Worm (Caenorhabditis elegans) whole organism, L2 larva: ENCODE measurements around the gene T10B5.3.

Experiments
- C34F6.9 ChIP-seq: fragments of 150-350 bp; optimal IDR thresholded peaks from 2 replicates; lab custom pipeline; 2014; ENCODE audit warnings: missing biosample characterization, missing genetic modification characterization
- F13H6.1 ChIP-seq: sonication (generic microtip); optimal IDR thresholded peaks from 2 replicates; lab custom pipeline; 2016; ENCODE audit warnings: missing genetic modification characterization, missing compliant biosample characterization
- Y55F3AM.14 ChIP-seq: fragments of 200-800 bp; sonication (Bioruptor generic); optimal IDR thresholded peaks from 2 replicates; lab custom pipeline; 2018; ENCODE audit warnings: mild to moderate bottlenecking, missing genetic modification characterization, missing compliant biosample characterization
- ZK546.5 ChIP-seq: sonication (generic microtip); optimal IDR thresholded peaks from 2 replicates; lab custom pipeline; 2017; ENCODE audit warnings: missing biosample characterization, missing genetic modification characterization
- alr-1 ChIP-seq: fragments of 150-350 bp; optimal IDR thresholded peaks from 2 replicates; lab custom pipeline; 2014; ENCODE audit warnings: missing biosample characterization, missing genetic modification characterization
- aly-2 ChIP-seq: fragments of 150-350 bp; optimal IDR thresholded peaks from 2 replicates; lab custom pipeline; 2014; ENCODE audit warnings: missing biosample characterization, missing genetic modification characterization
- ama-1 ChIP-seq: fragments of 150-350 bp; optimal IDR thresholded peaks from 2 replicates; lab custom pipeline; 2018; ENCODE audit warnings: inconsistent platforms
- blmp-1 ChIP-seq: sonication (generic microtip); optimal IDR thresholded peaks from 2 replicates; lab custom pipeline; 2017; ENCODE audit warnings: missing genetic modification characterization, mild to moderate bottlenecking, missing compliant biosample characterization, antibody characterized with exemption, moderate library complexity; ENCODE audit not compliant: insufficient read depth
- ceh-82 ChIP-seq: fragments of 150-350 bp; optimal IDR thresholded peaks from 2 replicates; lab custom pipeline; 2014; ENCODE audit warnings: missing biosample characterization, missing genetic modification characterization
- crh-2 ChIP-seq: sonication (generic microtip); optimal IDR thresholded peaks from 2 replicates; lab custom pipeline; 2017; ENCODE audit warnings: missing biosample characterization, missing genetic modification characterization
- egl-27 ChIP-seq: sonication (generic microtip); optimal IDR thresholded peaks from 3 replicates; lab custom pipeline; 2017; ENCODE audit warnings: missing biosample characterization, missing genetic modification reagents, missing genetic modification characterization
- elt-1 ChIP-seq: fragments of 150-350 bp; optimal IDR thresholded peaks from 2 replicates; lab custom pipeline; 2014; ENCODE audit warnings: missing biosample characterization, missing genetic modification characterization
- elt-3 ChIP-seq: sonication (generic microtip); optimal IDR thresholded peaks from 2 replicates; lab custom pipeline; 2017; ENCODE audit warnings: missing biosample characterization, missing genetic modification characterization
- gmeb-1 ChIP-seq: fragments of 150-350 bp; optimal IDR thresholded peaks from 2 replicates; lab custom pipeline; 2014; ENCODE audit warnings: missing biosample characterization, missing genetic modification characterization
- lin-11 ChIP-seq: fragments of 150-350 bp; sonication (generic microtip); optimal IDR thresholded peaks from 2 replicates; lab custom pipeline; 2014; ENCODE audit warnings: missing biosample characterization, missing genetic modification characterization, inconsistent platforms, mixed read lengths
- lin-13 ChIP-seq: fragments of 150-350 bp; optimal IDR thresholded peaks from 2 replicates; lab custom pipeline; 2014; ENCODE audit warnings: missing biosample characterization, missing genetic modification reagents, missing genetic modification characterization
- lsy-2 ChIP-seq, 2 experiments: fragments of 150-350 bp in 1 of 2; sonication (generic microtip) in 1 of 2; optimal IDR thresholded peaks; 2 replicates each; lab custom pipeline; 2014 to 2017; ENCODE audit warnings: missing biosample characterization in 2 of 2, missing genetic modification characterization in 2 of 2
- mab-5 ChIP-seq: fragments of 150-350 bp; optimal IDR thresholded peaks from 2 replicates; lab custom pipeline; 2014; ENCODE audit warnings: missing biosample characterization, missing genetic modification characterization
- mbf-1 ChIP-seq: sonication (generic microtip); optimal IDR thresholded peaks from 2 replicates; lab custom pipeline; 2017; ENCODE audit warnings: missing biosample characterization, missing genetic modification characterization
- mdl-1 ChIP-seq, 2 experiments: fragments of 150-350 bp in 1 of 2; sonication (generic microtip) in 1 of 2; optimal IDR thresholded peaks; 2 replicates each; lab custom pipeline; 2017; ENCODE audit warnings: missing biosample characterization in 2 of 2, missing genetic modification characterization in 2 of 2
- nhr-10 ChIP-seq: sonication (generic microtip); optimal IDR thresholded peaks from 2 replicates; lab custom pipeline; 2017; ENCODE audit warnings: missing biosample characterization, missing genetic modification characterization
- nhr-11 ChIP-seq: fragments of 150-350 bp; optimal IDR thresholded peaks from 2 replicates; lab custom pipeline; 2014; ENCODE audit warnings: missing biosample characterization, missing genetic modification characterization
- nhr-12 ChIP-seq: fragments of 150-350 bp; optimal IDR thresholded peaks from 2 replicates; lab custom pipeline; 2014; ENCODE audit warnings: missing biosample characterization, missing genetic modification characterization
- nhr-129 ChIP-seq: fragments of 150-350 bp; optimal IDR thresholded peaks from 2 replicates; lab custom pipeline; 2014; ENCODE audit warnings: missing biosample characterization, missing genetic modification characterization
- nhr-21 ChIP-seq: fragments of 150-350 bp; optimal IDR thresholded peaks from 2 replicates; lab custom pipeline; 2014; ENCODE audit warnings: missing biosample characterization, missing genetic modification characterization
- nhr-23 ChIP-seq: fragments of 150-350 bp; optimal IDR thresholded peaks from 2 replicates; lab custom pipeline; 2014; ENCODE audit warnings: missing biosample characterization, missing genetic modification reagents, missing genetic modification characterization
- nhr-237 ChIP-seq: fragments of 150-350 bp; optimal IDR thresholded peaks from 2 replicates; lab custom pipeline; 2014; ENCODE audit warnings: missing biosample characterization, missing genetic modification characterization
- nhr-25 ChIP-seq: fragments of 150-350 bp; sonication (generic microtip); optimal IDR thresholded peaks from 3 replicates; lab custom pipeline; 2014; ENCODE audit warnings: missing biosample characterization, missing genetic modification characterization
- nhr-6 ChIP-seq: fragments of 150-350 bp; optimal IDR thresholded peaks from 2 replicates; lab custom pipeline; 2014; ENCODE audit warnings: missing biosample characterization, missing genetic modification characterization
- nhr-77 ChIP-seq: fragments of 150-350 bp; optimal IDR thresholded peaks from 2 replicates; lab custom pipeline; 2014; ENCODE audit warnings: missing biosample characterization, missing genetic modification characterization
- skn-1 ChIP-seq: sonication (generic microtip); optimal IDR thresholded peaks from 2 replicates; lab custom pipeline; 2017; ENCODE audit warnings: missing biosample characterization, missing genetic modification characterization
- sma-9 ChIP-seq, 2 experiments: fragments of 150-350 bp in 1 of 2; sonication (generic microtip) in 1 of 2; optimal IDR thresholded peaks; 2 replicates each; lab custom pipeline; 2014 to 2016; ENCODE audit warnings: missing genetic modification characterization in 2 of 2, mild to moderate bottlenecking in 1 of 2, missing biosample characterization in 1 of 2, missing compliant biosample characterization in 1 of 2, missing genetic modification reagents in 1 of 2, moderate library complexity in 1 of 2
- snpc-4 ChIP-seq: fragments of 150-350 bp; optimal IDR thresholded peaks from 2 replicates; lab custom pipeline; 2014; ENCODE audit warnings: missing biosample characterization, missing genetic modification characterization
- unc-39 ChIP-seq: fragments of 150-350 bp; optimal IDR thresholded peaks from 2 replicates; lab custom pipeline; 2014; ENCODE audit warnings: missing biosample characterization, missing genetic modification characterization
- unc-55 ChIP-seq: fragments of 150-350 bp; sonication (generic microtip); optimal IDR thresholded peaks from 3 replicates; lab custom pipeline; 2014; ENCODE audit warnings: missing biosample characterization, missing genetic modification reagents, missing genetic modification characterization
- unc-62 ChIP-seq: fragments of 150-350 bp; optimal IDR thresholded peaks from 2 replicates; lab custom pipeline; 2014; ENCODE audit warnings: missing biosample characterization, missing genetic modification reagents, missing genetic modification characterization
- zag-1 ChIP-seq: fragments of 150-350 bp; optimal IDR thresholded peaks from 2 replicates; lab custom pipeline; 2014; ENCODE audit warnings: missing biosample characterization, missing genetic modification characterization
- ztf-1 ChIP-seq: fragments of 200-800 bp; sonication (Bioruptor generic); conservative IDR thresholded peaks from 2 replicates; pipeline ENCODE4 v1.3.6; 2022; ENCODE audit warnings: missing genetic modification characterization, missing compliant biosample characterization
- ztf-4 ChIP-seq: fragments of 150-350 bp; optimal IDR thresholded peaks from 2 replicates; lab custom pipeline; 2014; ENCODE audit warnings: missing biosample characterization, missing genetic modification characterization

Gene T10B5.3

ce11 chrV:1868025-1868424, 1.6 kb downstream of the T10B5.3 start:
- TF ChIP-seq nhr-21: no peak
- no peak for TF ChIP-seq mbf-1 (tag; lab: Kevin White, UChicago)
- no peak for TF ChIP-seq mdl-1 (tag; optimal IDR thresholded peaks at IDR 0.05; lab: Kevin White, UChicago)
- no peak for TF ChIP-seq ceh-82 (tag; lab: Kevin White, UChicago)
- no peak for TF ChIP-seq sma-9 (GFP tag; optimal IDR thresholded peaks at IDR 0.05; lab: Kevin White, UChicago)
- TF ChIP-seq sma-9 (tag; optimal IDR thresholded peaks at IDR 0.05; lab: Kevin White, UChicago): no peak
- no peak for TF ChIP-seq ZK546.5 (tag; lab: Kevin White, UChicago)
- no peak for TF ChIP-seq nhr-11
- TF ChIP-seq egl-27 (tag; lab: Kevin White, UChicago): no peak
- no peak for TF ChIP-seq alr-1
- no peak for TF ChIP-seq skn-1 (tag; lab: Kevin White, UChicago)

- TF ChIP-seq nhr-11 (no peak), unc-62 (GFP tag; lab: Kevin White, UChicago) (no peak), skn-1 (tag; lab: Kevin White, UChicago) (no peak), ceh-82 (tag; lab: Kevin White, UChicago) (no peak), lin-11 (tag; lab: Kevin White, UChicago) (no peak), blmp-1 (no peak), unc-55 (no peak), lin-13 (GFP tag; lab: Kevin White, UChicago) (no peak), Y55F3AM.14 (GFP tag; lab: Kevin White, UChicago) (no peak), nhr-10 (tag; lab: Kevin White, UChicago) (no peak), gmeb-1 (tag; lab: Kevin White, UChicago) (no peak), C34F6.9 (tag; lab: Kevin White, UChicago) (no peak), elt-1 (no peak), nhr-77 (tag; lab: Kevin White, UChicago) (no peak), lsy-2 (tag; optimal IDR thresholded peaks at IDR 0.05; lab: Kevin White, UChicago) (no peak), nhr-237 (tag; lab: Kevin White, UChicago) (no peak)
These were observed 4.6 kb downstream of the T10B5.3 start for ce11 chrV:1864997-1865396.

ce11 chrV:1862954-1863353, 6.6 kb downstream of the T10B5.3 start:
- no peak for TF ChIP-seq ZK546.5 (tag; lab: Kevin White, UChicago)
- no peak for TF ChIP-seq ztf-4
- TF ChIP-seq C34F6.9 (tag; lab: Kevin White, UChicago): no peak
- TF ChIP-seq snpc-4 (tag; lab: Kevin White, UChicago): no peak
- TF ChIP-seq nhr-77 (tag; lab: Kevin White, UChicago): no peak
- no peak for TF ChIP-seq mbf-1 (tag; lab: Kevin White, UChicago)
- TF ChIP-seq elt-3 (tag; lab: Kevin White, UChicago): no peak
- no peak for TF ChIP-seq egl-27 (tag; lab: Kevin White, UChicago)
- TF ChIP-seq nhr-10 (tag; lab: Kevin White, UChicago): no peak
- no peak for TF ChIP-seq ama-1
- TF ChIP-seq ceh-82 (tag; lab: Kevin White, UChicago): no peak
- no peak for TF ChIP-seq mab-5 (tag; lab: Kevin White, UChicago)
- TF ChIP-seq nhr-23 (tag; lab: Kevin White, UChicago): no peak
- TF ChIP-seq mdl-1 (tag; optimal IDR thresholded peaks at IDR 0.05; lab: Kevin White, UChicago): no peak
- TF ChIP-seq gmeb-1 (tag; lab: Kevin White, UChicago): no peak
- no peak for TF ChIP-seq nhr-11
- TF ChIP-seq sma-9 (GFP tag; optimal IDR thresholded peaks at IDR 0.05; lab: Kevin White, UChicago): no peak
- TF ChIP-seq sma-9 (tag; optimal IDR thresholded peaks at IDR 0.05; lab: Kevin White, UChicago): no peak

ce11 chrV:1857840-1858239, 11.7 kb downstream of the T10B5.3 start:
- TF ChIP-seq snpc-4 (tag; lab: Kevin White, UChicago): no peak
- TF ChIP-seq lin-11 (tag; lab: Kevin White, UChicago): no peak
- TF ChIP-seq ztf-1 (GFP tag; lab: Robert Waterston, UW): no peak
- no peak for TF ChIP-seq nhr-237 (tag; lab: Kevin White, UChicago)
- TF ChIP-seq blmp-1: no peak
- TF ChIP-seq nhr-6: no peak
- TF ChIP-seq elt-1: no peak
- TF ChIP-seq lin-13 (GFP tag; lab: Kevin White, UChicago): no peak

- TF ChIP-seq nhr-12 (no peak), unc-39 (no peak), aly-2 (no peak), nhr-77 (tag; lab: Kevin White, UChicago) (no peak), nhr-6 (no peak), crh-2 (tag; lab: Kevin White, UChicago) (no peak), zag-1 (tag; lab: Kevin White, UChicago) (no peak), nhr-129 (tag; lab: Kevin White, UChicago) (no peak), nhr-25 (no peak), lin-13 (GFP tag; lab: Kevin White, UChicago) (no peak), unc-55 (no peak), gmeb-1 (tag; lab: Kevin White, UChicago) (no peak), alr-1 (no peak), nhr-11 (no peak), F13H6.1 (no peak), snpc-4 (tag; lab: Kevin White, UChicago) (no peak), unc-62 (GFP tag; lab: Kevin White, UChicago) (no peak), mbf-1 (tag; lab: Kevin White, UChicago) (no peak)
- TF ChIP-seq, all 48 proteins: peak for 0
These were observed 13.4 kb downstream of the T10B5.3 start, which contains the start of gene T10B5.10 for ce11 chrV:1856176-1856575. TSS of gene T10B5.10 (minus strand) at chrV:1856276.
